Fruit fly (Drosophila melanogaster) whole organism, embryonic: ENCODE results near the gene CG8564.

Source experiments
- B-H2 ChIP-seq: fragments of 200-800 bp; sonication (Bioruptor generic); optimal IDR thresholded peaks from 2 replicates; lab custom pipeline; 2018; ENCODE audit warnings: missing biosample characterization, mild to moderate bottlenecking, missing genetic modification characterization
- BtbVII ChIP-seq: fragments of 200-800 bp; sonication (Bioruptor generic); optimal IDR thresholded peaks from 3 replicates; lab custom pipeline; 2017; ENCODE audit warnings: missing biosample characterization, mild to moderate bottlenecking, missing genetic modification characterization
- CG10274 ChIP-seq: fragments of 200-800 bp; sonication (Bioruptor generic); optimal IDR thresholded peaks from 3 replicates; lab custom pipeline; 2017; ENCODE audit warnings: missing biosample characterization, mild to moderate bottlenecking, missing genetic modification characterization
- CG10321 ChIP-seq: fragments of 200-800 bp; sonication (Bioruptor generic); IDR thresholded peaks from 2 replicates; pipeline ENCODE4 v1.3.6; 2022; ENCODE audit warnings: missing biosample characterization, missing genetic modification characterization
- CG10654 ChIP-seq: fragments of 200-800 bp; sonication (Bioruptor generic); optimal IDR thresholded peaks from 2 replicates; lab custom pipeline; 2016; ENCODE audit warnings: missing biosample characterization, missing genetic modification characterization
- CG11085 ChIP-seq: fragments of 200-800 bp; sonication (Bioruptor generic); IDR thresholded peaks from 2 replicates; pipeline ENCODE4 v1.3.6; 2022; ENCODE audit warnings: missing biosample characterization, missing genetic modification characterization
- CG11456 ChIP-seq: fragments of 200-800 bp; sonication (Bioruptor generic); IDR thresholded peaks from 3 replicates; pipeline ENCODE4 v1.3.6; 2022; ENCODE audit warnings: missing biosample characterization, missing genetic modification characterization
- CG11504 ChIP-seq: fragments of 200-800 bp; sonication (Bioruptor generic); optimal IDR thresholded peaks from 3 replicates; lab custom pipeline; 2019; ENCODE audit warnings: missing biosample characterization, mild to moderate bottlenecking, missing genetic modification characterization, moderate library complexity
- CG13287 ChIP-seq: fragments of 200-800 bp; sonication (Bioruptor generic); IDR thresholded peaks from 2 replicates; pipeline ENCODE4 v1.3.6; 2022; ENCODE audit warnings: missing biosample characterization, missing genetic modification characterization; ENCODE audit not compliant: partially characterized antibody
- CG1529 ChIP-seq: fragments of 200-800 bp; sonication (Bioruptor generic); optimal IDR thresholded peaks from 3 replicates; lab custom pipeline; 2018; ENCODE audit warnings: missing biosample characterization, missing genetic modification characterization
- CG17361 ChIP-seq: fragments of 200-800 bp; sonication (Bioruptor generic); IDR thresholded peaks from 3 replicates; pipeline ENCODE4 v1.3.6; 2022; ENCODE audit warnings: missing biosample characterization, missing genetic modification characterization
- CG1792 ChIP-seq: fragments of 200-800 bp; sonication (Bioruptor generic); optimal IDR thresholded peaks from 2 replicates; lab custom pipeline; 2016; ENCODE audit warnings: missing biosample characterization, missing genetic modification characterization
- CG18011 ChIP-seq: fragments of 200-800 bp; sonication (Bioruptor generic); optimal IDR thresholded peaks from 2 replicates; lab custom pipeline; 2017; ENCODE audit warnings: missing biosample characterization, missing genetic modification characterization, mild to moderate bottlenecking, moderate library complexity, missing genotype
- CG18599 ChIP-seq: fragments of 200-800 bp; sonication (Bioruptor generic); optimal IDR thresholded peaks from 3 replicates; lab custom pipeline; 2017; ENCODE audit warnings: missing biosample characterization, missing genetic modification characterization, mild to moderate bottlenecking, moderate library complexity, missing genetic modification reagents
- CG2199 ChIP-seq: fragments of 200-800 bp; sonication (Bioruptor generic); IDR thresholded peaks from 3 replicates; pipeline ENCODE4 v1.3.6; 2022; ENCODE audit warnings: missing biosample characterization, missing genetic modification characterization
- CG3726 ChIP-seq: fragments of 200-800 bp; sonication (Bioruptor generic); IDR thresholded peaks from 3 replicates; pipeline ENCODE4, ENCODE4 v1.3.6; 2022; ENCODE audit warnings: missing biosample characterization, missing genetic modification characterization
- CG3838 ChIP-seq: fragments of 200-800 bp; sonication (Bioruptor generic); optimal IDR thresholded peaks from 3 replicates; lab custom pipeline; 2016; ENCODE audit warnings: missing biosample characterization, missing genetic modification characterization
- CG43689 ChIP-seq: fragments of 200-800 bp; sonication (Bioruptor generic); IDR thresholded peaks from 2 replicates; pipeline ENCODE4 v1.3.6; 2022; ENCODE audit warnings: missing biosample characterization, missing genetic modification characterization
- CG5180 ChIP-seq: fragments of 200-800 bp; sonication (Bioruptor generic); optimal IDR thresholded peaks from 3 replicates; lab custom pipeline; 2017; ENCODE audit warnings: missing biosample characterization, missing genetic modification characterization, mild to moderate bottlenecking, moderate library complexity, missing genetic modification reagents
- CG8924 ChIP-seq: fragments of 200-800 bp; optimal IDR thresholded peaks from 3 replicates; lab custom pipeline; 2019; ENCODE audit warnings: missing biosample characterization, mild to moderate bottlenecking, missing genetic modification characterization, moderate library complexity
- CG9932 ChIP-seq: fragments of 200-800 bp; sonication (Bioruptor generic); IDR thresholded peaks from 2 replicates; pipeline ENCODE4 v1.3.6; 2022; ENCODE audit warnings: missing biosample characterization, missing genetic modification characterization
- Deaf1 ChIP-seq: fragments of 200-800 bp; optimal IDR thresholded peaks from 3 replicates; lab custom pipeline; 2019; ENCODE audit warnings: missing biosample characterization, mild to moderate bottlenecking, missing genetic modification characterization, moderate library complexity
- Dip3 ChIP-seq: fragments of 200-800 bp; sonication (Bioruptor generic); optimal IDR thresholded peaks from 3 replicates; lab custom pipeline; 2016; ENCODE audit warnings: missing biosample characterization, missing genetic modification characterization
- Doc3 ChIP-seq: fragments of 200-800 bp; sonication (Bioruptor generic); IDR thresholded peaks from 3 replicates; pipeline ENCODE4 v1.3.6; 2022; ENCODE audit warnings: missing biosample characterization, missing genetic modification characterization; ENCODE audit not compliant: partially characterized antibody
- Fer2 ChIP-seq: fragments of 200-800 bp; sonication (Bioruptor generic); optimal IDR thresholded peaks from 2 replicates; lab custom pipeline; 2018; ENCODE audit warnings: missing biosample characterization, mild to moderate bottlenecking, missing genetic modification characterization, moderate library complexity
- Hr39 ChIP-seq: fragments of >200 bp; optimal IDR thresholded peaks from 2 replicates; lab custom pipeline; 2017
- Nf-YA ChIP-seq: fragments of 200-800 bp; sonication (Bioruptor generic); IDR thresholded peaks from 2 replicates; pipeline ENCODE4 v1.3.6; 2022; ENCODE audit warnings: missing biosample characterization, missing genetic modification characterization
- abd-A ChIP-seq: fragments of 200-800 bp; sonication (Bioruptor generic); optimal IDR thresholded peaks from 3 replicates; lab custom pipeline; 2019; ENCODE audit warnings: missing biosample characterization, mild to moderate bottlenecking, missing genetic modification characterization, moderate library complexity
- aop ChIP-seq: fragments of 200-800 bp; sonication (Bioruptor generic); IDR thresholded peaks from 2 replicates; pipeline ENCODE4 v1.3.6; 2022; ENCODE audit warnings: missing biosample characterization, missing genetic modification characterization
- bcd ChIP-seq: fragments of 200-800 bp; sonication (Bioruptor generic); optimal IDR thresholded peaks from 2 replicates; lab custom pipeline; 2017; ENCODE audit warnings: missing biosample characterization, mild to moderate bottlenecking, missing genetic modification characterization
- bsh ChIP-seq, 2 experiments: fragments of 200-800 bp; sonication (Bioruptor generic); optimal IDR thresholded peaks; 2 replicates each; lab custom pipeline; 2017 to 2018; ENCODE audit warnings: mild to moderate bottlenecking in 2 of 2, missing biosample characterization in 2 of 2, missing genetic modification characterization in 2 of 2, moderate library complexity in 1 of 2
- btn ChIP-seq: fragments of 200-800 bp; sonication (Bioruptor generic); optimal IDR thresholded peaks from 2 replicates; lab custom pipeline; 2016; ENCODE audit warnings: missing biosample characterization, missing genetic modification characterization
- cad ChIP-seq: fragments of >200 bp; optimal IDR thresholded peaks from 2 replicates; lab custom pipeline; 2017; ENCODE audit warnings: missing biosample characterization, missing genetic modification characterization
- chm ChIP-seq: fragments of 200-800 bp; sonication (Bioruptor generic); IDR thresholded peaks from 2 replicates; pipeline ENCODE4 v1.3.6; 2022; ENCODE audit warnings: missing biosample characterization, missing genetic modification characterization
- croc ChIP-seq: fragments of 200-800 bp; sonication (Bioruptor generic); conservative IDR thresholded peaks from 3 replicates; pipeline ENCODE4 v1.3.6; 2022; ENCODE audit warnings: missing biosample characterization, missing genetic modification characterization
- crol ChIP-seq: fragments of 200-800 bp; sonication (Bioruptor generic); IDR thresholded peaks from 2 replicates; pipeline ENCODE4 v1.3.6; 2022; ENCODE audit warnings: missing biosample characterization, missing genetic modification characterization
- emc ChIP-seq: fragments of 200-800 bp; sonication (Bioruptor generic); optimal IDR thresholded peaks from 2 replicates; lab custom pipeline; 2016; ENCODE audit warnings: missing biosample characterization, missing genetic modification characterization
- insv ChIP-seq, 2 experiments: fragments of 200-800 bp; sonication (Bioruptor generic); optimal IDR thresholded peaks; 3 replicates each; lab custom pipeline; 2016 to 2018; ENCODE audit warnings: missing biosample characterization in 2 of 2, missing genetic modification characterization in 2 of 2
- inv ChIP-seq: fragments of 200-800 bp; sonication (Bioruptor generic); IDR thresholded peaks from 2 replicates; pipeline ENCODE4 v1.3.6; 2022; ENCODE audit warnings: missing biosample characterization, missing genetic modification characterization; ENCODE audit not compliant: partially characterized antibody
- jigr1 ChIP-seq: fragments of 200-800 bp; sonication (Bioruptor generic); IDR thresholded peaks from 3 replicates; pipeline ENCODE4 v1.3.6; 2022; ENCODE audit warnings: missing biosample characterization, missing genetic modification characterization
- ken ChIP-seq: fragments of 200-800 bp; sonication (Bioruptor generic); IDR thresholded peaks from 3 replicates; pipeline ENCODE4 v1.3.6; 2022; ENCODE audit warnings: missing biosample characterization, missing genetic modification characterization
- lmd ChIP-seq: fragments of 200-800 bp; sonication (Bioruptor generic); IDR thresholded peaks from 2 replicates; pipeline ENCODE4 v1.3.6; 2022; ENCODE audit warnings: missing biosample characterization, missing genetic modification characterization
- lov ChIP-seq, 2 experiments: fragments of 200-800 bp in 1 of 2; fragments of >200 bp in 1 of 2; sonication (Bioruptor generic) in 1 of 2; IDR thresholded peaks in 1 of 2; optimal IDR thresholded peaks in 1 of 2; 2 replicates in 1 of 2; 3 replicates in 1 of 2; pipeline versions ENCODE4 v1.3.6 to Lab custom; 2017 to 2022; ENCODE audit warnings: missing biosample characterization in 1 of 2, missing genetic modification characterization in 1 of 2
- otp ChIP-seq: fragments of 200-800 bp; sonication (Bioruptor generic); IDR thresholded peaks from 3 replicates; pipeline ENCODE4, ENCODE4 v1.3.6; 2022; ENCODE audit warnings: missing biosample characterization, missing genetic modification characterization
- pan ChIP-seq, 4 experiments: fragments of >200 bp in 3 of 4; fragments of 200-800 bp in 1 of 4; sonication (Bioruptor generic) in 1 of 4; optimal IDR thresholded peaks in 3 of 4; IDR thresholded peaks in 1 of 4; 2 replicates each; pipeline versions ENCODE4 v1.3.6 to Lab custom; 2017 to 2022; ENCODE audit warnings: missing biosample characterization in 2 of 4, missing genetic modification characterization in 2 of 4, mixed read lengths in 1 of 4
- sisA ChIP-seq: fragments of 200-800 bp; sonication (Bioruptor generic); IDR thresholded peaks from 2 replicates; pipeline ENCODE4 v1.3.6; 2022; ENCODE audit warnings: missing biosample characterization, missing genetic modification characterization
- slou ChIP-seq: fragments of 200-800 bp; sonication (Bioruptor generic); optimal IDR thresholded peaks from 3 replicates; lab custom pipeline; 2016; ENCODE audit warnings: missing biosample characterization, missing genetic modification characterization
- tgo ChIP-seq: fragments of 200-800 bp; sonication (Bioruptor generic); IDR thresholded peaks from 3 replicates; pipeline ENCODE4 v1.3.6; 2022; ENCODE audit warnings: missing biosample characterization, missing genetic modification characterization
- zen ChIP-seq: fragments of 200-800 bp; sonication (Bioruptor generic); optimal IDR thresholded peaks from 3 replicates; lab custom pipeline; 2018; ENCODE audit warnings: missing biosample characterization, mild to moderate bottlenecking, missing genetic modification characterization, moderate library complexity

CG8564 gene

DNA sequence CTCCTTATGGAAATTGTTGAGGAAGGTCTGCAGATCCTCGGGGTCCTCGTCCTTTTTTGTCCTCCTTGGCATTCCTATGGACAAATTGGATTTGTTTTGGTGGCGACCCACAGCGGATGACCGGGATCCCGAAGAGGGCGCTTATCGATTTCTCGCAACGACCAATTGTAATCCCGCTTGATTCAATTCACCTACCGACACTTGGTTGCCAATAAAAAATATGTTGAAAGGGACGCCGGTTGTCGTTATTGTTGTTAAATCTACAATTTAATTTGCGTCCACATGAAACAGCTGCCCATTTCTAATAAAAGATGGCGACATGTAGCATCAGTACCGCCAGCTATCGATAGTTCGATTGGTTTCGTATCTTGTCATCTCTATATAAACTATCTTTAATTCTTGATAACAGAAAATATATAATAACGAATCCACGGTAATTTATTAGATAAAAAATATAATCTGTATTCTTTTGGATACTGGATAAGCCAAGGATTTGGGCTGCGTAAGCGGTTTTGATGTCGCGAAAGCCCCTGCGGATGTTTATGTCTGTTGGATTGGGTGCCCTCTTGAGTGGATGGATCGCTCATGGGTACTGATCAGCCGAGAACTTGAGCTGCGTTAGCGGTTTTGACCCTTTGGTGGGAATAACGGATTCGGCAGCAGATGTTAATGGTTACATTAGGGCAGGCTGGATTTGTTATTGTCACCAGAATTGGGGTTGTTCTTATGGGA is 31.2 kb downstream of the CG8564 start, which contains the start of gene CTCF (continued):
- TF ChIP-seq CG5180, result no peak
- peak; percentile 74 for TF ChIP-seq CG17361 (GFP tag; lab: Robert Waterston, UW)
- TF ChIP-seq tgo (GFP tag; lab: Robert Waterston, UW), result peak; percentile 51
- no peak for TF ChIP-seq CG10274
- peak; percentile 52; the same call in 1 of the 2 replicates for TF ChIP-seq lmd (GFP tag; lab: Robert Waterston, UW)
- TF ChIP-seq btn (GFP tag; lab: Kevin White, UChicago), result no peak
- TF ChIP-seq sisA, result peak; percentile 19; the same call in 1 of the 2 replicates
- no peak for TF ChIP-seq CG3838 (GFP tag; lab: Kevin White, UChicago)
- no peak for TF ChIP-seq CG18599 (GFP tag; lab: Kevin White, UChicago)
- no peak for TF ChIP-seq aop (GFP tag; lab: Robert Waterston, UW)
- TF ChIP-seq Hr39 (lab: Kevin White, UChicago), result no peak
- peak; percentile 55; the same call in 2 of the 3 replicates for TF ChIP-seq croc (GFP tag; lab: Robert Waterston, UW)
- TF ChIP-seq CG9932 (GFP tag; lab: Robert Waterston, UW), result peak; percentile 43
- no peak for TF ChIP-seq CG10321 (GFP tag; lab: Robert Waterston, UW)
- peak; percentile 9 for TF ChIP-seq CG1792 (GFP tag; lab: Kevin White, UChicago)
- TF ChIP-seq CG13287 (GFP tag; lab: Robert Waterston, UW), result peak; percentile 94
- TF ChIP-seq Deaf1, result no peak
- TF ChIP-seq Nf-YA (GFP tag; lab: Robert Waterston, UW), result no peak
- TF ChIP-seq bcd, result no peak
- peak; percentile 84 for TF ChIP-seq Doc3 (GFP tag; lab: Robert Waterston, UW)
- no peak for TF ChIP-seq CG2199
- peak in 1 of 2 experiments; percentile 50 for TF ChIP-seq insv (GFP tag; optimal IDR thresholded peaks at IDR 0.05; lab: Kevin White, UChicago)
- no peak for TF ChIP-seq crol (GFP tag; lab: Robert Waterston, UW)
- TF ChIP-seq lov (optimal IDR thresholded peaks at IDR 0.05; lab: Kevin White, UChicago), result no peak
- 0 out of 3 replicates have a peak, but pooled peaks have one; percentile 10 for TF ChIP-seq lov (GFP tag; IDR thresholded peaks at IDR 0.05; lab: Robert Waterston, UW)
- TF ChIP-seq cad, result no peak
- peak; percentile 55; the same call in 1 of the 2 replicates for TF ChIP-seq inv
- no peak for TF ChIP-seq CG43689 (GFP tag; lab: Robert Waterston, UW)
- no peak for TF ChIP-seq emc (GFP tag; lab: Kevin White, UChicago)
- peak; percentile 73; the same call in 2 of the 3 replicates for TF ChIP-seq CG11456 (GFP tag; lab: Robert Waterston, UW)
- TF ChIP-seq zen (tag; lab: Kevin White, UChicago), result peak; percentile 18
- no peak for TF ChIP-seq ken (GFP tag; lab: Robert Waterston, UW)
- TF ChIP-seq CG18011 (GFP tag; lab: Kevin White, UChicago), result no peak
- TF ChIP-seq Fer2 (tag; lab: Kevin White, UChicago), result no peak
- peak; percentile 32 for TF ChIP-seq BtbVII (GFP tag; lab: Kevin White, UChicago)
- TF ChIP-seq jigr1 (GFP tag; lab: Robert Waterston, UW), result no peak; the same call in 2 of the 3 replicates
- TF ChIP-seq otp (GFP tag; lab: Robert Waterston, UW), result no peak
- no peak for TF ChIP-seq Dip3 (GFP tag; lab: Kevin White, UChicago)
- TF ChIP-seq CG8924 (tag; lab: Kevin White, UChicago), result peak; percentile 69
- TF ChIP-seq B-H2 (GFP tag; lab: Kevin White, UChicago), result no peak
- TF ChIP-seq pan (optimal IDR thresholded peaks at IDR 0.05; lab: Kevin White, UChicago), result no peak
- peak in 1 of 2 experiments; percentile 68 for TF ChIP-seq pan (GFP tag; optimal IDR thresholded peaks at IDR 0.05 in 1 of 2, IDR thresholded peaks at IDR 0.05 in 1 of 2)
- TF ChIP-seq CG10654 (GFP tag; lab: Kevin White, UChicago), result no peak
- no peak for TF ChIP-seq slou (GFP tag; lab: Kevin White, UChicago)
- TF ChIP-seq CG11504 (tag; lab: Kevin White, UChicago), result no peak
- TF ChIP-seq CG11085 (GFP tag; lab: Robert Waterston, UW), result no peak
- no peak for TF ChIP-seq chm (GFP tag; lab: Robert Waterston, UW)
- TF ChIP-seq CG3726 (GFP tag; lab: Robert Waterston, UW), result no peak
- TF ChIP-seq CG1529 (GFP tag; lab: Kevin White, UChicago), result no peak
- no peak for TF ChIP-seq abd-A (tag; lab: Kevin White, UChicago)
- TF ChIP-seq bsh (GFP tag; optimal IDR thresholded peaks at IDR 0.05; lab: Kevin White, UChicago), result peak in 1 of 2 experiments; percentile 34
